In genomic region chr3L:19265761-19266160, dm6 we compare ENCODE assay signal across 4 fruit fly cellular contexts.
A peak's percentile ranks its signal among the peaks of the same experiment; 100 is the strongest.
TF ChIP-seq lines count a peak whose summit lies in the region.

TSS of gene CG45081 (plus strand) at chr3L:19266061.

- TF ChIP-seq CTCF in whole organism, embryonic (GFP tag; optimal IDR thresholded peaks at IDR 0.05; lab: Kevin White, UChicago) = no peak

TF ChIP-seq in whole organism, adult, 20 proteins besides CTCF, POLR2A, EP300 and RAD21:
- TF ChIP-seq cic (GFP tag; optimal IDR thresholded peaks at IDR 0.05; lab: Kevin White, UChicago) (peak; percentile 5), ovo (GFP tag; optimal IDR thresholded peaks at IDR 0.05; lab: Kevin White, UChicago) (no peak)

TF ChIP-seq in whole organism, embryonic, 481 proteins besides CTCF, POLR2A, EP300 and RAD21:
- 0 out of 2 replicates have a peak, but pooled peaks have one; percentile 16 for TF ChIP-seq Doc2 (GFP tag; IDR thresholded peaks at IDR 0.05; lab: Robert Waterston, UW)
- no peak for TF ChIP-seq gsb-n (tag; optimal IDR thresholded peaks at IDR 0.05; lab: Kevin White, UChicago)
- 0 out of 2 replicates have a peak, but pooled peaks have one; percentile 8 for TF ChIP-seq E2f1 (GFP tag; IDR thresholded peaks at IDR 0.05; lab: Robert Waterston, UW)
- TF ChIP-seq Bdp1 (GFP tag; optimal IDR thresholded peaks at IDR 0.05; lab: Kevin White, UChicago) = no peak

TF ChIP-seq in whole organism, prepupa, 60 proteins besides CTCF, POLR2A, EP300 and RAD21:
- TF ChIP-seq topi (GFP tag; optimal IDR thresholded peaks at IDR 0.05; lab: Kevin White, UChicago) = no peak
- TF ChIP-seq Eip78C (GFP tag; lab: Kevin White, UChicago) = peak; percentile 63
- TF ChIP-seq esn (GFP tag; optimal IDR thresholded peaks at IDR 0.05; lab: Kevin White, UChicago) = peak; percentile 4

TF ChIP-seq in whole organism, wandering third instar larva, 38 proteins besides CTCF, POLR2A, EP300 and RAD21:
- TF ChIP-seq rgr (GFP tag; optimal IDR thresholded peaks at IDR 0.05; lab: Kevin White, UChicago) (peak; percentile 0), h (GFP tag; optimal IDR thresholded peaks at IDR 0.05; lab: Kevin White, UChicago) (no peak)
